Worm (Caenorhabditis elegans): Measurements from ENCODE around the gene clec-65.

The clec-65 gene

DNA sequence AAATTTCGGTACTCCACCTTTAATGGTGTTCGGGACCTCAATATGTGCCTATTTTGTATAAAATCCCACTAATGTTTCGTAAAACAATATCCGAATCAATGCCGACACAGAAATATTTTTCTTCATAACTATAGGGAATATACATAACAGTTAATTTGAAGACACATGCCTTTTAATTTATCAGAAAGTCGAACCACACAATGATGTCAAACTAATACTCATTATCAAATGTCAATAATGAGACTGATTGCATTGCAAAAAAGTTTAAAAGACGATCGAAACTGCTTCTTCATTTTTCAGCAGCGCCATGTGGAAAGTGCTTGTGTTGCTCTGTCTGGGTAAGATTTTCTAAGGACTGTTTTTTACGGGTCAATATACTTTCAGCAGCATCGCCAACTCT, at the start of gene clec-65:
Gene clec-65, plus strand, starts transcription at position 301 of the 400 bp plus-strand sequence.
- TF ChIP-seq ceh-45 (GFP tag; IDR thresholded peaks at IDR 0.05) (no peak), ceh-22 (tag; optimal IDR thresholded peaks at IDR 0.05) (no peak), tbx-2 (tag; optimal IDR thresholded peaks at IDR 0.05) (no peak), tbx-7 (tag; optimal IDR thresholded peaks at IDR 0.05) (no peak), hlh-30 (tag; optimal IDR thresholded peaks at IDR 0.05; ENCODE audit: insufficient read depth) (no peak)

DNA sequence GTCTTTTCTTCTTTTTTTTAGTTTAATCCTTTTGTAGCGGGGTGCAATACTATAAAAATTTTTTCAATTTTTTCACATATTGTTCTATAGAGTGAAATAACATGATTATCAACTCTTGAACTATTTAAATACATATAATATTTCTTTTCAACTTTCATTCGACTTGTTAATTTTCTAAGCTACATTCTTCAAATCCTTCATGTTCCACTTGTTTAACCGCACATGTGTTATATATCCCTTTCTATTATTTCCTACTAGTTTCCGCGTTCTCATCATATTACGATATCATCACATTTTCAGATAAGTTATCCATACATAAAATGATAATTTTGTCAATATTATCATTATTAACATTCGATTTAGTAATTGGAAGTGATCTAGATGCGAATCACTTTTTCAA, 45.2 kb upstream of the clec-65 start, which contains the start of gene Y46G5A.29:
Gene Y46G5A.29, plus strand, starts transcription at position 301 of the 400 bp plus-strand sequence.
- TF ChIP-seq lin-11 (tag; optimal IDR thresholded peaks at IDR 0.05) (no peak), ceh-6 (GFP tag; optimal IDR thresholded peaks at IDR 0.05) (no peak), nhr-11 (tag; optimal IDR thresholded peaks at IDR 0.05) (no peak), odd-2 (tag; optimal IDR thresholded peaks at IDR 0.05) (no peak), syd-9 (tag; optimal IDR thresholded peaks at IDR 0.05) (no peak), gmeb-2 (tag; optimal IDR thresholded peaks at IDR 0.05) (no peak), hlh-15 (tag; optimal IDR thresholded peaks at IDR 0.05) (no peak), K09A11.1 (tag; optimal IDR thresholded peaks at IDR 0.05; ENCODE audit: insufficient read depth) (no peak), nfya-1 (tag; optimal IDR thresholded peaks at IDR 0.05) (no peak), hlh-6 (tag; optimal IDR thresholded peaks at IDR 0.05) (no peak), elt-4 (tag; optimal IDR thresholded peaks at IDR 0.05) (no peak), T23F11.4 (GFP tag; optimal IDR thresholded peaks at IDR 0.05) (no peak)

DNA sequence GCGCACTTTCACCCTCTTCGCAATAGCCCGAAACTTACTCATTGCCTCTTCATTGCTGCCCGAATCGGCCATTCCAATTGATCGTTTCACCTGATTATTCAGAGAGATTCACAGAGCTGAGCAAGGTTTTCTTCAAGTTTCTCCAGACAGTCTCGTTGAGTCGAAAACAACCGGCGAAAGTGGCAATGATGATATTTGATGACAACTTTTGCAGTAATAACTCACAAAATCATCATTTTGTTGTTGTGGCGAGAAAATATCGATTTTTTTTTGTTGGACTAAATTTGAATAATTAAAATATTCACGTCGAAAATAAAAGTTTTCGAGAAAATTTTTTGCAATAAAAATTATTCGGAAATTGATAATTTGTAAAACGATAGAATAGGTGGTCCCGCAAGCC, 35.5 kb upstream of the clec-65 start, which contains the start of gene snf-5:
Gene snf-5, minus strand, starts transcription at position 182 of the 400 bp plus-strand sequence.
- TF ChIP-seq K02D7.2 (tag; optimal IDR thresholded peaks at IDR 0.05) = no peak
- no peak for TF ChIP-seq ceh-24 (tag; optimal IDR thresholded peaks at IDR 0.05)
- TF ChIP-seq ceh-30 (tag; optimal IDR thresholded peaks at IDR 0.05) = no peak
- TF ChIP-seq ceh-9 (tag; optimal IDR thresholded peaks at IDR 0.05) = no peak
- no peak for TF ChIP-seq unc-86 (tag; optimal IDR thresholded peaks at IDR 0.05)
- TF ChIP-seq ztf-16 (tag; optimal IDR thresholded peaks at IDR 0.05) = no peak
- no peak for TF ChIP-seq fkh-6 (tag; optimal IDR thresholded peaks at IDR 0.05)
- no peak for TF ChIP-seq ceh-22 (tag; optimal IDR thresholded peaks at IDR 0.05)
- TF ChIP-seq dve-1 (tag; optimal IDR thresholded peaks at IDR 0.05) = no peak
- no peak for TF ChIP-seq unc-3 (GFP tag; conservative IDR thresholded peaks at IDR 0.05)
- no peak for TF ChIP-seq unc-3 (tag; optimal IDR thresholded peaks at IDR 0.05)
- no peak for TF ChIP-seq ceh-14 (tag; optimal IDR thresholded peaks at IDR 0.05)
- no peak for TF ChIP-seq nfya-1 (tag; optimal IDR thresholded peaks at IDR 0.05)
- no peak for TF ChIP-seq tbx-2 (tag; optimal IDR thresholded peaks at IDR 0.05)
- TF ChIP-seq ceh-34 (tag; optimal IDR thresholded peaks at IDR 0.05) = no peak
- no peak for TF ChIP-seq elt-4 (tag; optimal IDR thresholded peaks at IDR 0.05)
- no peak for TF ChIP-seq sox-4 (tag; optimal IDR thresholded peaks at IDR 0.05)
- TF ChIP-seq zip-5 (tag; optimal IDR thresholded peaks at IDR 0.05) = no peak
- TF ChIP-seq C08G9.2 (tag; optimal IDR thresholded peaks at IDR 0.05) = no peak
- no peak for TF ChIP-seq pha-4 (tag; optimal IDR thresholded peaks at IDR 0.05)
- no peak for TF ChIP-seq sdc-2 (tag; optimal IDR thresholded peaks at IDR 0.05)

DNA sequence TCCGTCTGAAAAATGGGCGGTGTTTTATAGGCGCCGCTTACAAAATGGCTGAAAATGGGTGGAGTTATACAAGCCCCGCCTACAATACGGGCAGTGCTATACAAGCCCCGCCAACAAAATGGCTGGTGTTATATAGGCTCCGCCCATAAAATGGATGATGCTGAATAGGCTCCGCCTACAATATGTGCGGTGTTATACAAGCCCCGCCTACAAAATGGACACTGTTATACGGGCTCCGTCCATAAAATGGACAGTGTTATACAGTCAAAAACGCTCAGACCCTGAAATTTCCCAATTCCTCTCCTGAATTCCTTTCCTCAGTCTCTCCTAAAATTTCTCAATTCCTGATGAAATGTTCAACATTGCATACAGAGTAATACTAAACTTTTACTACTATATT, 35.0 kb upstream of the clec-65 start:
- TF ChIP-seq rnt-1 (tag; optimal IDR thresholded peaks at IDR 0.05) = no peak

DNA sequence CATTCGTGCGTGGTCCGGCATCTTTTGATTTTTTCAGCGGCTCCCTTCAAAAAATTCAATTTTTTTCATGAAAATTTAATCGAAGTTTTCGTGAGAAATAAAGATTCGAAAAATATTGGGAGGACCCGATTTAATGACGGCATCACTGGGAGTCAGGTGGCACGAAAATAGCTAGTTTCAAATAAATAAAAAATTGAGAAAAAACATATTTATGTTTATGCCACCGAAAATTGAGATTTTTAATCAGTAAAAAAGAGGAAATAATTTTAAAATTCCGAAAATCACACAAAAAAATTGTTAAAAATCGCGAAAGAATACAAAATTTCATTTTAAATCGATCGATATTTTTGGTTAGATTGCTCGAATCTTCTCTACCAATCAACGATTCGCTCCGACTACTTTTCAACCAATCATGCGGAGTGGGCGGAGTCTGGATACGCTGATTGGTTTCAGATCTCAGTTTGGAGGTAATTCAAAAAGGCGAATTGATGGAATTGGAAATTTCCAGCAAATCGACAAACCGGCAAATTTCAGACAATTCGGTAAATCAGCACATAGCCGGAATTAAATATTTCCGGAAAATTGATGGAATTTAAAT, 23.0 kb upstream of the clec-65 start, which contains the start of gene gsy-1:
Gene gsy-1, minus strand, starts transcription at position 51 of the 598 bp plus-strand sequence.
- TF ChIP-seq nfya-1 (tag; optimal IDR thresholded peaks at IDR 0.05) (peak; percentile 67), ceh-34 (tag; optimal IDR thresholded peaks at IDR 0.05) (no peak)

Data from whole organism, late embryonic.